Fruit fly (Drosophila melanogaster): ENCODE data around the gene CG10026.

Gene CG10026

DNA sequence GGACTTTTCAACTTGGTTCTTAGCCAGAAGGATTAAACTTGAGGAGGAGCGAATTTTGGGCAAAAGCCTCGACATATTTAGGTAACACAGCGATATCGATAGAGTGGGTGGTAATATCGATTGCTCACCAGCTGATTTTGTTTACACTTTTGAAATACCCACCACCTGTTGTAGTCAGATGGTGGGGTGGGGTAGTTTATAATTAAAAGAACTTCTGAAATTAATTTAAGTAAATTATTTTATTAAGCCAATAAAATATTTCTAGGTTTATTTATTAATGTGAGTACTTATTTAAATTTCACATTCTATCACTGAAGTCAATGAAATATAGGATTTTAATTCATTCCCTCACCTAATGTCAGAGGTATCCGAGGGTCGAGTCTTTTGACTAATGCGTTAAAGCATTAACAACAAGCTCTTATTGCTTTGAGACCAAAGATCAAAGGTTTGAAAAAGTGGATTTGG, 36.0 kb downstream of the CG10026 start, which contains the start of the genes CG10194 and CG18094:
TSS of gene CG10194 (minus strand) at position 108 of the 465 bp plus-strand sequence.
TSS of gene CG18094 (plus strand) at position 266 of the 465 bp plus-strand sequence.
- no peak for TF ChIP-seq CG3919 (GFP tag; optimal IDR thresholded peaks at IDR 0.05)
- no peak for TF ChIP-seq Sox102F (GFP tag; optimal IDR thresholded peaks at IDR 0.05)
- no peak for TF ChIP-seq ss (GFP tag; optimal IDR thresholded peaks at IDR 0.05)
- TF ChIP-seq Ets96B (tag; optimal IDR thresholded peaks at IDR 0.05), result no peak
- no peak for TF ChIP-seq Smox (GFP tag; optimal IDR thresholded peaks at IDR 0.05)
- peak; percentile 63; the same call in 2 of the 3 replicates for TF ChIP-seq eg (GFP tag; IDR thresholded peaks at IDR 0.05)
- TF ChIP-seq CG6792 (GFP tag; optimal IDR thresholded peaks at IDR 0.05), result peak; percentile 62
- peak; percentile 60 for TF ChIP-seq cyc (GFP tag; optimal IDR thresholded peaks at IDR 0.05)
- no peak for TF ChIP-seq Ets21C (GFP tag; optimal IDR thresholded peaks at IDR 0.05)
- TF ChIP-seq CG3032 (tag; optimal IDR thresholded peaks at IDR 0.05), result no peak
- TF ChIP-seq achi (GFP tag; optimal IDR thresholded peaks at IDR 0.05), result no peak
- no peak for TF ChIP-seq CG9139 (GFP tag; optimal IDR thresholded peaks at IDR 0.05)
- peak; percentile 25; the same call in 1 of the 2 replicates for TF ChIP-seq CG11294 (GFP tag; IDR thresholded peaks at IDR 0.05)
- no peak for TF ChIP-seq Lpt (GFP tag; optimal IDR thresholded peaks at IDR 0.05)
- TF ChIP-seq salr (GFP tag; optimal IDR thresholded peaks at IDR 0.05), result no peak
- no peak for TF ChIP-seq CG10669 (GFP tag; optimal IDR thresholded peaks at IDR 0.05)
- TF ChIP-seq Sox15 (GFP tag; optimal IDR thresholded peaks at IDR 0.05), result peak; percentile 11
- TF ChIP-seq Eip93F (GFP tag; optimal IDR thresholded peaks at IDR 0.05), result peak; percentile 1
- no peak for TF ChIP-seq pdm3 (GFP tag; optimal IDR thresholded peaks at IDR 0.05)
- no peak for TF ChIP-seq vri (GFP tag; optimal IDR thresholded peaks at IDR 0.05)
- TF ChIP-seq CG34406 (GFP tag; optimal IDR thresholded peaks at IDR 0.05), result peak; percentile 57
- no peak for TF ChIP-seq CG7368 (GFP tag; optimal IDR thresholded peaks at IDR 0.05)
- TF ChIP-seq CG8632 (GFP tag; optimal IDR thresholded peaks at IDR 0.05), result peak; percentile 59
- peak; percentile 78 for TF ChIP-seq esn (GFP tag; optimal IDR thresholded peaks at IDR 0.05)
- peak; percentile 7 for TF ChIP-seq CG8319 (GFP tag; optimal IDR thresholded peaks at IDR 0.05)
- no peak for TF ChIP-seq CG4318 (GFP tag; optimal IDR thresholded peaks at IDR 0.05)
- peak; percentile 9 for TF ChIP-seq CG6854 (GFP tag; optimal IDR thresholded peaks at IDR 0.05)
- TF ChIP-seq fd59A (GFP tag; optimal IDR thresholded peaks at IDR 0.05), result no peak
- TF ChIP-seq Hr38 (GFP tag; optimal IDR thresholded peaks at IDR 0.05), result no peak
- TF ChIP-seq fkh (GFP tag; optimal IDR thresholded peaks at IDR 0.05), result no peak
- TF ChIP-seq CG8119 (GFP tag; IDR thresholded peaks at IDR 0.05), result peak; percentile 60; the same call in 2 of the 3 replicates
- TF ChIP-seq CG32006 (GFP tag; optimal IDR thresholded peaks at IDR 0.05), result no peak
- no peak for TF ChIP-seq OdsH (GFP tag; optimal IDR thresholded peaks at IDR 0.05)
- TF ChIP-seq CG31627 (GFP tag; optimal IDR thresholded peaks at IDR 0.05), result peak; percentile 49
- no peak for TF ChIP-seq Gug (GFP tag; IDR thresholded peaks at IDR 0.05)
- TF ChIP-seq lz (GFP tag; optimal IDR thresholded peaks at IDR 0.05), result peak; percentile 53
- TF ChIP-seq CG1621 (tag; optimal IDR thresholded peaks at IDR 0.05), result no peak
- no peak for TF ChIP-seq spab (GFP tag; optimal IDR thresholded peaks at IDR 0.05)
- TF ChIP-seq svp (GFP tag), result peak; percentile 86
- 0 out of 3 replicates have a peak, but pooled peaks have one; percentile 10 for TF ChIP-seq CG6163 (GFP tag; IDR thresholded peaks at IDR 0.05)
- TF ChIP-seq CG10631 (GFP tag; optimal IDR thresholded peaks at IDR 0.05), result no peak
- TF ChIP-seq CG11902 (GFP tag; optimal IDR thresholded peaks at IDR 0.05), result peak; percentile 8
- TF ChIP-seq Eip78C (GFP tag), result no peak
- no peak for TF ChIP-seq Sox14 (GFP tag; optimal IDR thresholded peaks at IDR 0.05)
- no peak for TF ChIP-seq CG11762 (GFP tag; optimal IDR thresholded peaks at IDR 0.05; ENCODE audit: insufficient read depth)
- TF ChIP-seq topi (GFP tag; optimal IDR thresholded peaks at IDR 0.05), result no peak
- TF ChIP-seq CG15336 (GFP tag; IDR thresholded peaks at IDR 0.05), result peak; percentile 48; the same call in 1 of the 2 replicates
- peak; percentile 71 for TF ChIP-seq Hr4 (GFP tag; optimal IDR thresholded peaks at IDR 0.05)
